Fruit fly (Drosophila melanogaster) whole organism, embryonic: ENCODE measurements around the gene Hip1.

Source experiments
- CG10462 ChIP-seq: fragments of 200-800 bp; sonication (Bioruptor generic); optimal IDR thresholded peaks from 2 replicates; lab custom pipeline; 2016; ENCODE audit warnings: missing biosample characterization, missing genetic modification characterization
- CG12236 ChIP-seq: fragments of 200-800 bp; sonication (Bioruptor generic); optimal IDR thresholded peaks from 2 replicates; lab custom pipeline; 2016; ENCODE audit warnings: missing biosample characterization, missing genetic modification characterization
- CG13775 ChIP-seq: fragments of 200-800 bp; sonication (Bioruptor generic); optimal IDR thresholded peaks from 3 replicates; lab custom pipeline; 2017; ENCODE audit warnings: missing biosample characterization, mild to moderate bottlenecking, missing genetic modification characterization
- CG15601 ChIP-seq: fragments of 200-800 bp; sonication (Bioruptor generic); optimal IDR thresholded peaks from 3 replicates; lab custom pipeline; 2019; ENCODE audit warnings: missing biosample characterization, mild to moderate bottlenecking, missing genetic modification characterization, moderate library complexity
- CG1602 ChIP-seq: fragments of 200-800 bp; sonication (Bioruptor generic); optimal IDR thresholded peaks from 3 replicates; lab custom pipeline; 2016; ENCODE audit warnings: missing biosample characterization, missing genetic modification characterization
- CG1603 ChIP-seq: fragments of 200-800 bp; sonication (Bioruptor generic); optimal IDR thresholded peaks from 2 replicates; lab custom pipeline; 2019; ENCODE audit warnings: missing biosample characterization, mild to moderate bottlenecking, missing genetic modification characterization, moderate library complexity
- CG1647 ChIP-seq: fragments of 200-800 bp; sonication (Bioruptor generic); optimal IDR thresholded peaks from 3 replicates; lab custom pipeline; 2016; ENCODE audit warnings: missing biosample characterization, missing genetic modification characterization
- CG17361 ChIP-seq: fragments of 200-800 bp; sonication (Bioruptor generic); IDR thresholded peaks from 3 replicates; pipeline ENCODE4 v1.3.6; 2022; ENCODE audit warnings: missing biosample characterization, missing genetic modification characterization
- CG17829 ChIP-seq: fragments of 200-800 bp; optimal IDR thresholded peaks from 2 replicates; lab custom pipeline; 2019; ENCODE audit warnings: missing biosample characterization, mild to moderate bottlenecking, missing genetic modification characterization, moderate library complexity
- CG18011 ChIP-seq: fragments of 200-800 bp; sonication (Bioruptor generic); optimal IDR thresholded peaks from 2 replicates; lab custom pipeline; 2017; ENCODE audit warnings: missing biosample characterization, missing genetic modification characterization, mild to moderate bottlenecking, moderate library complexity, missing genotype
- CG2116 ChIP-seq: fragments of 200-800 bp; sonication (Bioruptor generic); optimal IDR thresholded peaks from 3 replicates; lab custom pipeline; 2018; ENCODE audit warnings: missing biosample characterization, mild to moderate bottlenecking, missing genetic modification characterization
- CG2875 ChIP-seq: fragments of 200-800 bp; sonication (Bioruptor generic); optimal IDR thresholded peaks from 2 replicates; lab custom pipeline; 2017; ENCODE audit warnings: missing biosample characterization, mild to moderate bottlenecking, missing genetic modification characterization, missing genetic modification reagents
- CG32532 ChIP-seq: fragments of 200-800 bp; sonication (Bioruptor generic); IDR thresholded peaks from 2 replicates; pipeline ENCODE4 v1.3.6; 2022; ENCODE audit warnings: missing biosample characterization, missing genetic modification characterization
- CG33557 ChIP-seq: fragments of 200-800 bp; sonication (Bioruptor generic); optimal IDR thresholded peaks from 2 replicates; lab custom pipeline; 2019; ENCODE audit warnings: missing biosample characterization, mild to moderate bottlenecking, missing genetic modification characterization, moderate library complexity
- CG34224 ChIP-seq: fragments of 200-800 bp; sonication (Bioruptor generic); IDR thresholded peaks from 3 replicates; pipeline ENCODE4 v1.3.6; 2022; ENCODE audit warnings: missing biosample characterization, missing genetic modification characterization; ENCODE audit not compliant: partially characterized antibody
- CG3838 ChIP-seq: fragments of 200-800 bp; sonication (Bioruptor generic); optimal IDR thresholded peaks from 3 replicates; lab custom pipeline; 2016; ENCODE audit warnings: missing biosample characterization, missing genetic modification characterization
- CG6791 ChIP-seq: fragments of 200-800 bp; sonication (Bioruptor generic); IDR thresholded peaks from 3 replicates; pipeline ENCODE4 v1.3.6; 2022; ENCODE audit warnings: missing biosample characterization, missing genetic modification characterization; ENCODE audit not compliant: partially characterized antibody
- CG7963 ChIP-seq: fragments of 200-800 bp; sonication (Bioruptor generic); IDR thresholded peaks from 3 replicates; pipeline ENCODE4 v1.3.6; 2022; ENCODE audit warnings: missing biosample characterization, missing genetic modification characterization; ENCODE audit not compliant: partially characterized antibody
- CG8359 ChIP-seq: fragments of 200-800 bp; sonication (Bioruptor generic); optimal IDR thresholded peaks from 2 replicates; lab custom pipeline; 2017; ENCODE audit warnings: missing biosample characterization, mild to moderate bottlenecking, missing genetic modification characterization, borderline replicate concordance
- CG8478 ChIP-seq: fragments of >200 bp; optimal IDR thresholded peaks from 2 replicates; lab custom pipeline; 2018
- CG9727 ChIP-seq: fragments of 200-800 bp; sonication (Bioruptor generic); optimal IDR thresholded peaks from 3 replicates; lab custom pipeline; 2017; ENCODE audit warnings: missing biosample characterization, mild to moderate bottlenecking, missing genetic modification characterization
- CG9797 ChIP-seq: fragments of 200-800 bp; sonication (Bioruptor generic); optimal IDR thresholded peaks from 3 replicates; lab custom pipeline; 2018; ENCODE audit warnings: missing biosample characterization, mild to moderate bottlenecking, missing genetic modification characterization
- CG9876 ChIP-seq: fragments of 200-800 bp; sonication (Bioruptor generic); optimal IDR thresholded peaks from 2 replicates; lab custom pipeline; 2016; ENCODE audit warnings: missing biosample characterization, missing genetic modification characterization
- CG9932 ChIP-seq: fragments of 200-800 bp; sonication (Bioruptor generic); IDR thresholded peaks from 2 replicates; pipeline ENCODE4 v1.3.6; 2022; ENCODE audit warnings: missing biosample characterization, missing genetic modification characterization
- CTCF ChIP-seq: fragments of 200-800 bp; sonication (Bioruptor generic); optimal IDR thresholded peaks from 2 replicates; lab custom pipeline; 2017; ENCODE audit warnings: missing biosample characterization, mild to moderate bottlenecking, missing genetic modification characterization, moderate library complexity
- Dll ChIP-seq: fragments of 200-800 bp; sonication (Bioruptor generic); IDR thresholded peaks from 4 replicates; pipeline ENCODE4 v1.3.6; 2022; ENCODE audit warnings: missing biosample characterization, missing genetic modification characterization; ENCODE audit not compliant: partially characterized antibody
- Dref ChIP-seq: fragments of 200-800 bp; sonication (Bioruptor generic); IDR thresholded peaks from 2 replicates; pipeline ENCODE4 v1.3.6; 2022; ENCODE audit warnings: missing biosample characterization, missing genetic modification characterization
- Ets97D ChIP-seq: fragments of 200-800 bp; sonication (Bioruptor generic); optimal IDR thresholded peaks from 3 replicates; lab custom pipeline; 2016; ENCODE audit warnings: missing biosample characterization, missing genetic modification characterization
- HLH3B ChIP-seq: fragments of 200-800 bp; sonication (Bioruptor generic); IDR thresholded peaks from 2 replicates; pipeline ENCODE4 v1.3.6; 2022; ENCODE audit warnings: missing biosample characterization, missing genetic modification characterization
- HLH4C ChIP-seq: fragments of 200-800 bp; sonication (Bioruptor generic); IDR thresholded peaks from 3 replicates; pipeline ENCODE4 v1.3.6; 2022; ENCODE audit warnings: missing biosample characterization, missing genetic modification characterization; ENCODE audit not compliant: partially characterized antibody
- HLH54F ChIP-seq: fragments of 200-800 bp; sonication (Bioruptor generic); optimal IDR thresholded peaks from 3 replicates; lab custom pipeline; 2016; ENCODE audit warnings: missing biosample characterization, missing genetic modification characterization
- HLHmδ ChIP-seq: fragments of 200-800 bp; sonication (Bioruptor generic); optimal IDR thresholded peaks from 2 replicates; lab custom pipeline; 2018; ENCODE audit warnings: missing biosample characterization, mild to moderate bottlenecking, missing genetic modification characterization, moderate library complexity
- Max ChIP-seq: fragments of 200-800 bp; sonication (Bioruptor generic); optimal IDR thresholded peaks from 2 replicates; lab custom pipeline; 2016; ENCODE audit warnings: missing biosample characterization, mild to moderate bottlenecking, missing genetic modification characterization
- Opbp ChIP-seq: fragments of 200-800 bp; sonication (Bioruptor generic); IDR thresholded peaks from 3 replicates; pipeline ENCODE4 v1.3.6; 2022; ENCODE audit warnings: missing biosample characterization, missing genetic modification characterization; ENCODE audit not compliant: partially characterized antibody
- ac ChIP-seq: fragments of 200-800 bp; sonication (Bioruptor generic); optimal IDR thresholded peaks from 3 replicates; lab custom pipeline; 2017; ENCODE audit warnings: missing biosample characterization, mild to moderate bottlenecking, missing genetic modification characterization
- amos ChIP-seq: fragments of 200-800 bp; sonication (Bioruptor generic); IDR thresholded peaks from 2 replicates; pipeline ENCODE4 v1.3.6; 2022; ENCODE audit warnings: missing biosample characterization, missing genetic modification characterization; ENCODE audit not compliant: partially characterized antibody
- crp ChIP-seq, 2 experiments: fragments of 200-800 bp; sonication (Bioruptor generic); optimal IDR thresholded peaks; 2 replicates in 1 of 2; 3 replicates in 1 of 2; lab custom pipeline; 2017; ENCODE audit warnings: missing biosample characterization in 2 of 2, missing genetic modification characterization in 2 of 2, mild to moderate bottlenecking in 1 of 2, moderate library complexity in 1 of 2
- eyg ChIP-seq: fragments of 200-800 bp; sonication (Bioruptor generic); optimal IDR thresholded peaks from 3 replicates; lab custom pipeline; 2016; ENCODE audit warnings: missing biosample characterization, missing genetic modification characterization
- gfzf ChIP-seq: fragments of 200-800 bp; sonication (Bioruptor generic); optimal IDR thresholded peaks from 2 replicates; lab custom pipeline; 2016; ENCODE audit warnings: missing biosample characterization, mild to moderate bottlenecking, missing genetic modification characterization, moderate library complexity
- gro ChIP-seq: fragments of 200-800 bp; sonication (Bioruptor generic); optimal IDR thresholded peaks from 2 replicates; lab custom pipeline; 2016; ENCODE audit warnings: missing biosample characterization, missing genetic modification characterization
- gsb ChIP-seq: fragments of 200-800 bp; sonication (Bioruptor generic); IDR thresholded peaks from 2 replicates; pipeline ENCODE4 v1.3.6; 2022; ENCODE audit warnings: missing biosample characterization, missing genetic modification characterization
- luna ChIP-seq: fragments of 200-800 bp; sonication (Bioruptor generic); optimal IDR thresholded peaks from 2 replicates; lab custom pipeline; 2016; ENCODE audit warnings: missing biosample characterization, missing genetic modification characterization
- mld ChIP-seq: fragments of 200-800 bp; sonication (Bioruptor generic); IDR thresholded peaks from 3 replicates; pipeline ENCODE4 v1.3.6; 2022; ENCODE audit warnings: missing biosample characterization, missing genetic modification characterization; ENCODE audit not compliant: partially characterized antibody
- org-1 ChIP-seq: fragments of 200-800 bp; sonication (Bioruptor generic); optimal IDR thresholded peaks from 2 replicates; lab custom pipeline; 2017; ENCODE audit warnings: missing biosample characterization, missing genetic modification characterization
- pita ChIP-seq: fragments of 200-800 bp; sonication (Bioruptor generic); optimal IDR thresholded peaks from 2 replicates; lab custom pipeline; 2017; ENCODE audit warnings: missing biosample characterization, mild to moderate bottlenecking, missing genetic modification characterization
- pzg ChIP-seq: fragments of 200-800 bp; sonication (Bioruptor generic); optimal IDR thresholded peaks from 3 replicates; lab custom pipeline; 2018; ENCODE audit warnings: missing biosample characterization, mild to moderate bottlenecking, missing genetic modification characterization, moderate library complexity
- run ChIP-seq: fragments of 200-800 bp; sonication (Bioruptor generic); optimal IDR thresholded peaks from 3 replicates; lab custom pipeline; 2018; ENCODE audit warnings: missing biosample characterization, mild to moderate bottlenecking, missing genetic modification characterization
- sens-2 ChIP-seq: fragments of 200-800 bp; sonication (Bioruptor generic); IDR thresholded peaks from 2 replicates; pipeline ENCODE4 v1.3.6; 2022; ENCODE audit warnings: missing biosample characterization, missing genetic modification characterization
- sna ChIP-seq: fragments of 200-800 bp; sonication (Bioruptor generic); IDR thresholded peaks from 2 replicates; pipeline ENCODE4 v1.3.6; 2022; ENCODE audit warnings: missing biosample characterization, missing genetic modification characterization; ENCODE audit not compliant: partially characterized antibody
- wek ChIP-seq: fragments of 200-800 bp; sonication (Bioruptor generic); optimal IDR thresholded peaks from 3 replicates; lab custom pipeline; 2018; ENCODE audit warnings: missing biosample characterization, mild to moderate bottlenecking, missing genetic modification characterization, moderate library complexity

Gene Hip1

dm6 chr3L:12754769-12755189 is 18.6 kb downstream of the Hip1 start, which contains the start of the genes CG10973 and Vps13D (continued):
- no peak for TF ChIP-seq gsb
- peak; percentile 85 for TF ChIP-seq wek (GFP tag; lab: Kevin White, UChicago)
- peak; percentile 84 for TF ChIP-seq pzg (GFP tag; lab: Kevin White, UChicago)
- TF ChIP-seq CG9932 (GFP tag; lab: Robert Waterston, UW) = no peak
- TF ChIP-seq CG17361 = no peak
- TF ChIP-seq ac (GFP tag; lab: Kevin White, UChicago) = no peak
- TF ChIP-seq sens-2 (GFP tag; lab: Robert Waterston, UW) = no peak
- peak; percentile 88 for TF ChIP-seq amos (GFP tag; lab: Robert Waterston, UW)
- peak; percentile 81 for TF ChIP-seq CG2875
- peak; percentile 95 for TF ChIP-seq Dll (GFP tag; lab: Robert Waterston, UW)
- TF ChIP-seq CG7963 = peak; percentile 64
- TF ChIP-seq gro = peak; percentile 11
- peak; percentile 87 for TF ChIP-seq Opbp (GFP tag; lab: Robert Waterston, UW)
- peak; percentile 64 for TF ChIP-seq Ets97D (GFP tag; lab: Kevin White, UChicago)
- 0 out of 2 replicates have a peak, but pooled peaks have one; percentile 7 for TF ChIP-seq CG32532 (GFP tag; lab: Robert Waterston, UW)
- TF ChIP-seq Max = peak; percentile 72
- peak; percentile 44 for TF ChIP-seq CTCF (GFP tag; lab: Kevin White, UChicago)
- no peak for TF ChIP-seq CG9876 (GFP tag; lab: Kevin White, UChicago)
- no peak for TF ChIP-seq CG15601 (tag; lab: Kevin White, UChicago)
- peak; percentile 67; the same call in 1 of the 2 replicates for TF ChIP-seq Dref
- peak; percentile 90 for TF ChIP-seq sna
- no peak for TF ChIP-seq HLHmδ (GFP tag; lab: Kevin White, UChicago)
- peak; percentile 57 for TF ChIP-seq eyg
- peak; percentile 75 to 94 for TF ChIP-seq crp (GFP tag; optimal IDR thresholded peaks at IDR 0.05; lab: Kevin White, UChicago)
- TF ChIP-seq run = peak; percentile 82
- TF ChIP-seq CG3838 (GFP tag; lab: Kevin White, UChicago) = peak; percentile 33
- peak; percentile 44 for TF ChIP-seq CG1602
- no peak; the same call in 1 of the 2 replicates for TF ChIP-seq HLH3B
- peak; percentile 97 for TF ChIP-seq CG1603 (tag; lab: Kevin White, UChicago)
- peak; percentile 93 for TF ChIP-seq CG34224 (GFP tag; lab: Robert Waterston, UW)
- peak; percentile 49 for TF ChIP-seq CG12236
- TF ChIP-seq CG9797 (GFP tag; lab: Kevin White, UChicago) = peak; percentile 14
- peak; percentile 87 for TF ChIP-seq CG6791 (GFP tag; lab: Robert Waterston, UW)
- TF ChIP-seq HLH4C (GFP tag; lab: Robert Waterston, UW) = peak; percentile 83
- peak; percentile 77; the same call in 2 of the 3 replicates for TF ChIP-seq mld (GFP tag; lab: Robert Waterston, UW)
- TF ChIP-seq CG2116 (GFP tag; lab: Kevin White, UChicago) = peak; percentile 86
- no peak for TF ChIP-seq CG17829 (tag; lab: Kevin White, UChicago)
- peak; percentile 59 for TF ChIP-seq pita (GFP tag; lab: Kevin White, UChicago)
- peak; percentile 61 for TF ChIP-seq CG13775 (GFP tag; lab: Kevin White, UChicago)
- TF ChIP-seq CG33557 = no peak
- TF ChIP-seq org-1 (GFP tag; lab: Kevin White, UChicago) = peak; percentile 36
- TF ChIP-seq CG8359 (GFP tag; lab: Kevin White, UChicago) = peak; percentile 50
- no peak for TF ChIP-seq CG8478 (lab: Kevin White, UChicago)
- TF ChIP-seq CG1647 (GFP tag; lab: Kevin White, UChicago) = peak; percentile 57
- TF ChIP-seq CG9727 (GFP tag; lab: Kevin White, UChicago) = no peak
- no peak for TF ChIP-seq CG10462
- peak; percentile 25 for TF ChIP-seq HLH54F
- no peak for TF ChIP-seq luna (GFP tag; lab: Kevin White, UChicago)
- TF ChIP-seq CG18011 (GFP tag; lab: Kevin White, UChicago) = peak; percentile 53
- peak; percentile 39 for TF ChIP-seq gfzf (GFP tag; lab: Kevin White, UChicago)
